Worm (Caenorhabditis elegans) whole organism, L4 larva: ENCODE results near the gene M110.8.

Experiments used
- F10B5.3 ChIP-seq: sonication (generic microtip); optimal IDR thresholded peaks from 2 replicates; lab custom pipeline; 2016; ENCODE audit warnings: mild to moderate bottlenecking, missing genetic modification characterization, missing compliant biosample characterization
- F26F4.8 ChIP-seq: fragments of 200-800 bp; sonication (Bioruptor generic); conservative IDR thresholded peaks from 2 replicates; pipeline ENCODE4 v1.3.6; 2022; ENCODE audit warnings: missing genetic modification characterization, missing compliant biosample characterization
- F44E2.7 ChIP-seq: fragments of 200-800 bp; sonication (Bioruptor generic); IDR thresholded peaks from 2 replicates; pipeline ENCODE4 v2.1.2; 2022; ENCODE audit warnings: missing genetic modification characterization, missing compliant biosample characterization
- F49E8.2 ChIP-seq: sonication (generic microtip); optimal IDR thresholded peaks from 2 replicates; lab custom pipeline; 2016; ENCODE audit warnings: missing compliant biosample characterization, mild to moderate bottlenecking, missing genetic modification characterization, borderline replicate concordance
- T20F7.1 ChIP-seq: fragments of 200-800 bp; sonication (Bioruptor generic); optimal IDR thresholded peaks from 2 replicates; lab custom pipeline; 2018; ENCODE audit warnings: mild to moderate bottlenecking, missing genetic modification characterization, missing compliant biosample characterization
- Y48G9A.11 ChIP-seq: fragments of 200-800 bp; sonication (Bioruptor generic); IDR thresholded peaks from 2 replicates; pipeline ENCODE4 v1.3.6; 2022; ENCODE audit warnings: missing genetic modification reagents, missing genetic modification characterization, missing compliant biosample characterization
- Y5F2A.4 ChIP-seq: fragments of 200-800 bp; sonication (Bioruptor generic); optimal IDR thresholded peaks from 2 replicates; lab custom pipeline; 2018; ENCODE audit warnings: mild to moderate bottlenecking, missing genetic modification characterization, missing compliant biosample characterization
- Y75B8A.6 ChIP-seq: fragments of 200-800 bp; sonication (Bioruptor generic); IDR thresholded peaks from 2 replicates; pipeline ENCODE4 v1.3.6; 2022; ENCODE audit warnings: missing genetic modification reagents, missing genetic modification characterization, missing compliant biosample characterization
- ZK546.5 ChIP-seq, 2 experiments: sonication (generic microtip); optimal IDR thresholded peaks; 2 replicates each; lab custom pipeline; 2017; ENCODE audit warnings: missing biosample characterization in 2 of 2, missing genetic modification characterization in 2 of 2
- ama-1 ChIP-seq: fragments of 150-350 bp; optimal IDR thresholded peaks from 2 replicates; lab custom pipeline; 2014; ENCODE audit warnings: inconsistent platforms, mixed read lengths
- ceh-62 ChIP-seq: sonication (generic microtip); optimal IDR thresholded peaks from 2 replicates; lab custom pipeline; 2017; ENCODE audit warnings: missing biosample characterization, missing genetic modification characterization
- ces-1 ChIP-seq: fragments of 150-350 bp; sonication (generic microtip); optimal IDR thresholded peaks from 4 replicates; lab custom pipeline; 2014; ENCODE audit warnings: missing biosample characterization, missing genetic modification reagents, missing genetic modification characterization
- cey-2 ChIP-seq: sonication (generic microtip); optimal IDR thresholded peaks from 3 replicates; lab custom pipeline; 2017; ENCODE audit warnings: missing genetic modification characterization, mild to moderate bottlenecking, missing compliant biosample characterization, antibody characterized with exemption, borderline replicate concordance; ENCODE audit not compliant: insufficient read depth
- dmd-8 ChIP-seq: fragments of 200-800 bp; sonication (Bioruptor generic); IDR thresholded peaks from 2 replicates; pipeline ENCODE4 v1.3.6; 2022; ENCODE audit warnings: missing genetic modification characterization, missing compliant biosample characterization
- dmd-9 ChIP-seq: fragments of 200-800 bp; sonication (Bioruptor generic); IDR thresholded peaks from 2 replicates; pipeline ENCODE4 v1.3.6; 2022; ENCODE audit warnings: missing genetic modification reagents, missing genetic modification characterization, missing compliant biosample characterization
- duxl-1 ChIP-seq: sonication (generic microtip); optimal IDR thresholded peaks from 2 replicates; lab custom pipeline; 2016; ENCODE audit warnings: mild to moderate bottlenecking, missing genetic modification characterization, moderate library complexity, missing compliant biosample characterization; ENCODE audit not compliant: poor library complexity
- egl-27 ChIP-seq: sonication (generic microtip); optimal IDR thresholded peaks from 3 replicates; lab custom pipeline; 2017; ENCODE audit warnings: missing biosample characterization, missing genetic modification reagents, missing genetic modification characterization
- egl-43 ChIP-seq: fragments of 200-800 bp; sonication (Bioruptor generic); IDR thresholded peaks from 2 replicates; pipeline ENCODE4 v1.3.6; 2022; ENCODE audit warnings: missing genetic modification reagents, missing genetic modification characterization, missing compliant biosample characterization
- fkh-10 ChIP-seq: fragments of 150-350 bp; optimal IDR thresholded peaks from 2 replicates; lab custom pipeline; 2014; ENCODE audit warnings: missing biosample characterization, missing genetic modification reagents, missing genetic modification characterization
- fos-1 ChIP-seq: fragments of 150-350 bp; optimal IDR thresholded peaks from 2 replicates; lab custom pipeline; 2014; ENCODE audit warnings: missing biosample characterization, missing genetic modification characterization
- hif-1 ChIP-seq, 2 experiments: sonication (generic microtip); optimal IDR thresholded peaks; 2 replicates each; lab custom pipeline; 2016 to 2017; ENCODE audit warnings: missing compliant biosample characterization in 2 of 2, missing genetic modification characterization in 2 of 2, missing genetic modification reagents in 2 of 2, missing genotype in 2 of 2, mild to moderate bottlenecking in 1 of 2
- hlh-30 ChIP-seq: sonication (generic microtip); optimal IDR thresholded peaks from 2 replicates; lab custom pipeline; 2017; ENCODE audit warnings: antibody characterized with exemption, mild to moderate bottlenecking, missing genetic modification characterization, missing compliant biosample characterization; ENCODE audit not compliant: insufficient read depth
- hmg-1.1 ChIP-seq: fragments of 200-800 bp; sonication (Bioruptor generic); IDR thresholded peaks from 2 replicates; pipeline ENCODE4 v1.3.6; 2022; ENCODE audit warnings: missing genetic modification reagents, missing genetic modification characterization, missing compliant biosample characterization
- jun-1 ChIP-seq: fragments of 150-350 bp; optimal IDR thresholded peaks from 2 replicates; lab custom pipeline; 2014; ENCODE audit warnings: missing biosample characterization, missing genetic modification reagents, missing genetic modification characterization
- lin-1 ChIP-seq: fragments of 200-800 bp; sonication (Bioruptor generic); IDR thresholded peaks from 2 replicates; pipeline ENCODE4 v1.3.6; 2022; ENCODE audit warnings: missing genetic modification reagents, missing genetic modification characterization, missing compliant biosample characterization
- lin-13 ChIP-seq: fragments of 150-350 bp; optimal IDR thresholded peaks from 2 replicates; lab custom pipeline; 2014; ENCODE audit warnings: missing biosample characterization, missing genetic modification reagents, missing genetic modification characterization
- lin-15B ChIP-seq: fragments of 150-350 bp; sonication (generic microtip); optimal IDR thresholded peaks from 3 replicates; lab custom pipeline; 2014; ENCODE audit warnings: missing biosample characterization, missing genetic modification characterization
- lin-39 ChIP-seq: fragments of 150-350 bp; optimal IDR thresholded peaks from 2 replicates; lab custom pipeline; 2014; ENCODE audit warnings: missing biosample characterization, missing genetic modification reagents, missing genetic modification characterization
- madf-5 ChIP-seq, 2 experiments: fragments of 200-800 bp; sonication (Bioruptor generic); IDR thresholded peaks; 2 replicates each; pipeline ENCODE4 v1.3.6; 2022; ENCODE audit warnings: missing compliant biosample characterization in 2 of 2, missing genetic modification characterization in 2 of 2
- mdl-1 ChIP-seq, 2 experiments: fragments of 150-350 bp in 1 of 2; sonication (generic microtip) in 1 of 2; optimal IDR thresholded peaks; 2 replicates each; lab custom pipeline; 2014 to 2017; ENCODE audit warnings: missing biosample characterization in 2 of 2, missing genetic modification characterization in 2 of 2
- mes-2 ChIP-seq: sonication (generic microtip); optimal IDR thresholded peaks from 2 replicates; lab custom pipeline; 2016; ENCODE audit warnings: missing genotype, mild to moderate bottlenecking, missing genetic modification characterization, missing compliant biosample characterization; ENCODE audit not compliant: poor library complexity, severe bottlenecking
- mxl-2 ChIP-seq: fragments of 200-800 bp; sonication (Bioruptor generic); conservative IDR thresholded peaks from 2 replicates; pipeline ENCODE4 v1.3.6; 2022; ENCODE audit warnings: missing genetic modification reagents, missing genetic modification characterization, missing compliant biosample characterization
- mxl-3 ChIP-seq: fragments of 200-800 bp; sonication (Bioruptor generic); optimal IDR thresholded peaks from 2 replicates; lab custom pipeline; 2018; ENCODE audit warnings: mild to moderate bottlenecking, missing genetic modification characterization, missing compliant biosample characterization
- nhr-11 ChIP-seq: fragments of 150-350 bp; optimal IDR thresholded peaks from 2 replicates; lab custom pipeline; 2014; ENCODE audit warnings: missing biosample characterization, missing genetic modification characterization
- nhr-237 ChIP-seq: sonication (generic microtip); optimal IDR thresholded peaks from 2 replicates; lab custom pipeline; 2017; ENCODE audit warnings: missing biosample characterization, missing genetic modification characterization
- nhr-76 ChIP-seq: fragments of 150-350 bp; optimal IDR thresholded peaks from 2 replicates; lab custom pipeline; 2014; ENCODE audit warnings: missing biosample characterization, missing genetic modification characterization
- nhr-77 ChIP-seq: fragments of 150-350 bp; optimal IDR thresholded peaks from 2 replicates; lab custom pipeline; 2014; ENCODE audit warnings: missing biosample characterization, missing genetic modification characterization
- php-3 ChIP-seq: fragments of 200-800 bp; sonication (Bioruptor generic); IDR thresholded peaks from 2 replicates; pipeline ENCODE4 v1.3.6; 2022; ENCODE audit warnings: missing genetic modification reagents, missing genetic modification characterization, missing compliant biosample characterization
- sdz-12 ChIP-seq: fragments of 200-800 bp; sonication (Bioruptor generic); optimal IDR thresholded peaks from 2 replicates; lab custom pipeline; 2018; ENCODE audit warnings: mild to moderate bottlenecking, missing genetic modification characterization, missing compliant biosample characterization
- set-16 ChIP-seq: fragments of 200-800 bp; sonication (Bioruptor generic); IDR thresholded peaks from 2 replicates; pipeline ENCODE4 v1.3.6; 2022; ENCODE audit warnings: missing genetic modification reagents, missing genetic modification characterization, missing compliant biosample characterization
- skn-1 ChIP-seq: fragments of 150-350 bp; optimal IDR thresholded peaks from 2 replicates; lab custom pipeline; 2014; ENCODE audit warnings: missing biosample characterization, missing genetic modification characterization
- snpc-1.2 ChIP-seq: fragments of 200-800 bp; sonication (Bioruptor generic); IDR thresholded peaks from 2 replicates; pipeline ENCODE4 v1.3.6; 2022; ENCODE audit warnings: missing genetic modification reagents, missing genetic modification characterization, missing compliant biosample characterization
- spr-1 ChIP-seq: sonication (generic microtip); optimal IDR thresholded peaks from 2 replicates; lab custom pipeline; 2016; ENCODE audit warnings: mild to moderate bottlenecking, missing genetic modification characterization, missing compliant biosample characterization
- tra-1 ChIP-seq: fragments of 200-800 bp; sonication (Bioruptor generic); IDR thresholded peaks from 2 replicates; pipeline ENCODE4 v1.3.6; 2022; ENCODE audit warnings: missing genetic modification reagents, missing genetic modification characterization, missing compliant biosample characterization
- unc-39 ChIP-seq: sonication (generic microtip); optimal IDR thresholded peaks from 2 replicates; lab custom pipeline; 2017; ENCODE audit warnings: missing biosample characterization, missing genetic modification characterization
- unc-62 ChIP-seq, 3 experiments: fragments of 150-350 bp in 1 of 3; sonication (generic microtip); optimal IDR thresholded peaks in 2 of 3; peaks in 1 of 3; 1 replicate in 1 of 3; 2 replicates in 2 of 3; lab custom pipeline; 2014 to 2017; ENCODE audit warnings: missing biosample characterization in 3 of 3, missing genetic modification characterization in 3 of 3, missing genetic modification reagents in 3 of 3, missing genotype in 1 of 3
- vab-7 ChIP-seq: fragments of 200-800 bp; sonication (Bioruptor generic); IDR thresholded peaks from 2 replicates; pipeline ENCODE4 v1.3.6; 2022; ENCODE audit warnings: missing genetic modification reagents, missing genetic modification characterization, missing compliant biosample characterization
- zfp-2 ChIP-seq: sonication (generic microtip); optimal IDR thresholded peaks from 2 replicates; lab custom pipeline; 2016; ENCODE audit warnings: mild to moderate bottlenecking, missing genetic modification characterization, missing compliant biosample characterization
- zfp-3 ChIP-seq: fragments of 200-800 bp; sonication (Bioruptor generic); conservative IDR thresholded peaks from 2 replicates; pipeline ENCODE4 v1.3.6; 2022; ENCODE audit warnings: missing genetic modification reagents, missing genetic modification characterization, missing compliant biosample characterization
- zip-11 ChIP-seq: fragments of 200-800 bp; sonication (Bioruptor generic); IDR thresholded peaks from 2 replicates; pipeline ENCODE4 v1.3.6; 2022; ENCODE audit warnings: missing genetic modification characterization, missing compliant biosample characterization
- ztf-11 ChIP-seq: fragments of 150-350 bp; optimal IDR thresholded peaks from 2 replicates; lab custom pipeline; 2014; ENCODE audit warnings: missing biosample characterization, missing genetic modification characterization

M110.8 gene

DNA sequence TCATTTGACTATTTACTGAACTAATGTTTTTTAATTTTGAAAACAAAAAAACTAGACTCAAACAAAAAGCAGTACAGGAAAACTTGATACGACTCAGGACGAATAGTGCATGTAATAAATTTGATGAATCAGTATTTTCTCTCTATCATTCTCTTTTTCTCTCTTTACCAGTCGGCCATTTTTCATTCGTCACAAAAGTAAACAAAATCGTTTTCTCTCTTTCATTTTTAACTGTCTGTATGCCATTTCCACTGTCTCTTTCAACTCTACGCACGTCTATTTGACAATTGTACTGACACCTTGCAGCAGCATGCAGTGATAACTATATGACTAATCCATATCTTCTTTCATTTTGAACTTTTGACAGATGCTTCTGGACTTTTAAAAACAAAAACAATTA is 39.4 kb upstream of the M110.8 start, which contains the start of the genes F35C11.2 and F35C11.4 (continued):
- TF ChIP-seq vab-7 (GFP tag; lab: Robert Waterston, UW) (no peak), madf-5 (GFP tag; IDR thresholded peaks at IDR 0.05; lab: Robert Waterston, UW) (no peak), nhr-76 (no peak), nhr-11 (tag; lab: Kevin White, UChicago) (no peak), snpc-1.2 (no peak), F10B5.3 (tag; lab: Kevin White, UChicago) (no peak), F44E2.7 (no peak), zfp-3 (GFP tag; lab: Robert Waterston, UW) (no peak), dmd-9 (GFP tag; lab: Robert Waterston, UW) (no peak), hif-1 (tag; optimal IDR thresholded peaks at IDR 0.05; lab: Kevin White, UChicago) (no peak), tra-1 (GFP tag; lab: Robert Waterston, UW) (0 out of 2 replicates have a peak, but pooled peaks have one; percentile 38), nhr-77 (no peak), hmg-1.1 (GFP tag; lab: Robert Waterston, UW) (no peak), ama-1 (lab: Kevin White, UChicago) (no peak), mxl-2 (no peak), nhr-237 (tag; lab: Kevin White, UChicago) (no peak), unc-62 (GFP tag; optimal IDR thresholded peaks at IDR 0.05 in 1 of 2; lab: Kevin White, UChicago) (no peak), unc-62 (tag; optimal IDR thresholded peaks at IDR 0.05; lab: Kevin White, UChicago) (no peak), cey-2 (tag; lab: Kevin White, UChicago) (no peak), lin-15B (tag; lab: Kevin White, UChicago) (no peak), mxl-3 (GFP tag; lab: Kevin White, UChicago) (no peak), spr-1 (tag; lab: Kevin White, UChicago) (no peak), duxl-1 (tag; lab: Kevin White, UChicago) (no peak), zfp-2 (tag; lab: Kevin White, UChicago) (no peak), ceh-62 (no peak), Y5F2A.4 (GFP tag; lab: Kevin White, UChicago) (no peak), lin-1 (no peak), unc-39 (tag; lab: Kevin White, UChicago) (no peak), skn-1 (no peak), F26F4.8 (GFP tag; lab: Robert Waterston, UW) (no peak), ZK546.5 (tag; optimal IDR thresholded peaks at IDR 0.05; lab: Kevin White, UChicago) (no peak), Y75B8A.6 (GFP tag; lab: Robert Waterston, UW) (no peak), dmd-8 (GFP tag; lab: Robert Waterston, UW) (no peak), fkh-10 (no peak), lin-39 (tag; lab: Kevin White, UChicago) (no peak), T20F7.1 (GFP tag; lab: Kevin White, UChicago) (peak; percentile 16), hlh-30 (no peak), php-3 (peak; percentile 43; the same call in 1 of the 2 replicates), egl-27 (tag; lab: Kevin White, UChicago) (no peak), mdl-1 (tag; optimal IDR thresholded peaks at IDR 0.05; lab: Kevin White, UChicago) (no peak), mes-2 (tag; lab: Kevin White, UChicago) (no peak), egl-43 (no peak), F49E8.2 (tag; lab: Kevin White, UChicago) (no peak), ztf-11 (tag; lab: Kevin White, UChicago) (no peak), fos-1 (tag; lab: Kevin White, UChicago) (no peak), set-16 (GFP tag; lab: Robert Waterston, UW) (no peak), sdz-12 (GFP tag; lab: Kevin White, UChicago) (no peak), ces-1 (GFP tag; lab: Kevin White, UChicago) (no peak), lin-13 (GFP tag; lab: Kevin White, UChicago) (no peak), Y48G9A.11 (no peak), zip-11 (GFP tag; lab: Robert Waterston, UW) (no peak), jun-1 (no peak)
